Fruit fly (Drosophila melanogaster) whole organism, pupa: ENCODE data around the gene CDase.

Experiments
- CG13204 ChIP-seq: fragments of 200-800 bp; sonication (Bioruptor generic); optimal IDR thresholded peaks from 2 replicates; lab custom pipeline; 2018; ENCODE audit warnings: missing biosample characterization, mild to moderate bottlenecking, missing genetic modification characterization, moderate library complexity
- CG15710 ChIP-seq: fragments of 200-800 bp; sonication (Bioruptor generic); optimal IDR thresholded peaks from 2 replicates; lab custom pipeline; 2018; ENCODE audit warnings: missing biosample characterization, mild to moderate bottlenecking, missing genetic modification characterization, moderate library complexity
- CG17806 ChIP-seq: fragments of 200-800 bp; sonication (Bioruptor generic); optimal IDR thresholded peaks from 2 replicates; lab custom pipeline; 2018; ENCODE audit warnings: missing biosample characterization, mild to moderate bottlenecking, missing genetic modification characterization, moderate library complexity
- CG34367 ChIP-seq: fragments of 200-800 bp; sonication (Bioruptor generic); optimal IDR thresholded peaks from 2 replicates; lab custom pipeline; 2018; ENCODE audit warnings: missing biosample characterization, mild to moderate bottlenecking, missing genetic modification characterization
- CG4496 ChIP-seq: fragments of 200-800 bp; sonication (Bioruptor generic); IDR thresholded peaks from 3 replicates; pipeline ENCODE4 v1.3.6; 2022; ENCODE audit warnings: missing biosample characterization, missing genetic modification characterization
- CG8301 ChIP-seq: fragments of 200-800 bp; sonication (Bioruptor generic); optimal IDR thresholded peaks from 2 replicates; lab custom pipeline; 2018; ENCODE audit warnings: missing biosample characterization, mild to moderate bottlenecking, missing genetic modification characterization
- D1 ChIP-seq: fragments of 200-800 bp; sonication (Bioruptor generic); optimal IDR thresholded peaks from 2 replicates; lab custom pipeline; 2018; ENCODE audit warnings: missing biosample characterization, mild to moderate bottlenecking, missing genetic modification characterization, moderate library complexity
- EcR ChIP-seq: fragments of 200-800 bp; sonication (Bioruptor generic); optimal IDR thresholded peaks from 3 replicates; lab custom pipeline; 2019; ENCODE audit warnings: missing biosample characterization, missing genetic modification characterization, mild to moderate bottlenecking, moderate library complexity, missing genetic modification reagents
- Ets98B ChIP-seq: fragments of 200-800 bp; sonication (Bioruptor generic); IDR thresholded peaks from 2 replicates; pipeline ENCODE4 v1.3.6; 2022; ENCODE audit warnings: missing biosample characterization, missing genetic modification characterization
- Pif1A ChIP-seq: fragments of 200-800 bp; sonication (Bioruptor generic); optimal IDR thresholded peaks from 3 replicates; lab custom pipeline; 2016; ENCODE audit warnings: missing biosample characterization, missing genetic modification characterization
- Pif1B ChIP-seq: fragments of 200-800 bp; sonication (Bioruptor generic); optimal IDR thresholded peaks from 3 replicates; lab custom pipeline; 2016; ENCODE audit warnings: missing biosample characterization, missing genetic modification characterization
- Snoo ChIP-seq: fragments of 200-800 bp; sonication (Bioruptor generic); optimal IDR thresholded peaks from 3 replicates; lab custom pipeline; 2017; ENCODE audit warnings: missing biosample characterization, mild to moderate bottlenecking, missing genetic modification characterization, inconsistent platforms
- fd96Ca ChIP-seq: fragments of 200-800 bp; sonication (Bioruptor generic); IDR thresholded peaks from 3 replicates; pipeline ENCODE4 v1.3.6; 2022; ENCODE audit warnings: missing biosample characterization, missing genetic modification characterization
- rn ChIP-seq: fragments of 200-800 bp; sonication (Bioruptor generic); IDR thresholded peaks from 2 replicates; pipeline ENCODE4 v1.3.6; 2022; ENCODE audit warnings: missing biosample characterization, missing genetic modification characterization

DNA sequence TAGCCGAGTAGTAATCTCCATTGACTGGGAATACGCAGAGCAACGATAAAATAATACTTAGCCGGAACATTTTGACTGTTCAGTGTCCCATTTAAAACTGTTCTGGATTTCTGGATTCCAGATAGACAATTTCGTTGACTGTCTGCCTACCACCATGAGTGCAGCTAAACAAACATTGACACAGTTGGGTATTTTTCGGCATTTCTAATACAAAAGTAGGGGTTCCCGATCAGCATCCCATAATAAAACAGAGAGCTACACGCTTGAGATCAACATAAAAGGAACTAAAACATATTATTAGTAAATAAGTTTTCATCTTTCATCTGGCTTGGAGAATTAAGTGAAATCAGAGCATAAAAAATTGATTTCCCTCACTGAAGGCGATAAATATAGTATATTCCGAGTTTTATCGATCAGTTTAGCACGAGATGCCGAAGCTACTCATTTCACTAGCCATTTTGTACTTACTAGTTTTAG, 46.3 kb downstream of the CDase start, which contains the start of the genes PH4alphaSG1 and CG15539:
- TF ChIP-seq rn (GFP tag; lab: Robert Waterston, UW) (no peak), CG34367 (tag; lab: Kevin White, UChicago) (no peak), Pif1A (GFP tag; lab: Kevin White, UChicago) (no peak), CG8301 (no peak), Pif1B (GFP tag; lab: Kevin White, UChicago) (no peak), CG13204 (GFP tag; lab: Kevin White, UChicago) (no peak), fd96Ca (GFP tag; lab: Robert Waterston, UW) (no peak), CG15710 (tag; lab: Kevin White, UChicago) (no peak), CG4496 (GFP tag; lab: Robert Waterston, UW) (no peak), Ets98B (GFP tag; lab: Robert Waterston, UW) (no peak), D1 (tag; lab: Kevin White, UChicago) (no peak), EcR (GFP tag; lab: Kevin White, UChicago) (no peak), Snoo (no peak), CG17806 (tag; lab: Kevin White, UChicago) (no peak)
